Worm (Caenorhabditis elegans): ENCODE measurements around the gene W02B3.3.

Gene W02B3.3

ce11 chrIII:665173-665757 lies 3.0 kb downstream of the W02B3.3 start, which contains the start of gene C09F5.3:
C09F5.3 (minus strand) TSS chrIII:665266.
- TF ChIP-seq set-16 (GFP tag; IDR thresholded peaks at IDR 0.05) (0 out of 2 replicates have a peak, but pooled peaks have one; percentile 21), aha-1 (tag) (peak; percentile 66), egl-27 (tag; optimal IDR thresholded peaks at IDR 0.05) (no peak), vab-7 (GFP tag; IDR thresholded peaks at IDR 0.05) (0 out of 2 replicates have a peak, but pooled peaks have one; percentile 20), zip-2 (tag; optimal IDR thresholded peaks at IDR 0.05) (no peak)

ce11 chrIII:658357-658756 lies 9.9 kb downstream of the W02B3.3 start, which contains the start of gene C09F5.1:
C09F5.1 (plus strand) TSS chrIII:658709.
- TF ChIP-seq nhr-28 (tag; optimal IDR thresholded peaks at IDR 0.05) (peak; percentile 50), ceh-82 (tag; optimal IDR thresholded peaks at IDR 0.05) (no peak)

ce11 chrIII:657241-657640 lies 11.0 kb downstream of the W02B3.3 start:
- TF ChIP-seq lim-7 (GFP tag; IDR thresholded peaks at IDR 0.05) = no peak
- TF ChIP-seq Y75B8A.6 (GFP tag; IDR thresholded peaks at IDR 0.05) = no peak
- no peak for TF ChIP-seq aly-2 (tag; optimal IDR thresholded peaks at IDR 0.05)
- no peak for TF ChIP-seq fos-1 (tag; optimal IDR thresholded peaks at IDR 0.05)
- no peak for TF ChIP-seq egl-43 (GFP tag; IDR thresholded peaks at IDR 0.05)
- TF ChIP-seq snpc-1.2 (GFP tag; IDR thresholded peaks at IDR 0.05) = no peak
- peak; percentile 1 for TF ChIP-seq aha-1 (tag)
- no peak for TF ChIP-seq daf-12 (tag; optimal IDR thresholded peaks at IDR 0.05)
- TF ChIP-seq nhr-25 (tag; optimal IDR thresholded peaks at IDR 0.05; ENCODE audit: borderline replicate concordance, insufficient read depth) = peak; percentile 23
- no peak for TF ChIP-seq mes-2 (tag; optimal IDR thresholded peaks at IDR 0.05; ENCODE audit: poor library complexity, severe bottlenecking)
- TF ChIP-seq lin-15B (tag; optimal IDR thresholded peaks at IDR 0.05) = no peak
- no peak for TF ChIP-seq zfp-3 (GFP tag; conservative IDR thresholded peaks at IDR 0.05)
- TF ChIP-seq gei-8 (GFP tag; optimal IDR thresholded peaks at IDR 0.05) = no peak
- no peak for TF ChIP-seq nhr-28 (tag; optimal IDR thresholded peaks at IDR 0.05)
- TF ChIP-seq F37D6.2 (tag; optimal IDR thresholded peaks at IDR 0.05) = no peak
- no peak for TF ChIP-seq nhr-10 (tag; optimal IDR thresholded peaks at IDR 0.05)
- peak in 1 of 2 experiments; percentile 76 for TF ChIP-seq unc-62 (GFP tag; optimal IDR thresholded peaks at IDR 0.05 in 1 of 2)
- no peak for TF ChIP-seq unc-62 (tag; optimal IDR thresholded peaks at IDR 0.05)
- TF ChIP-seq ceh-44 (GFP tag; IDR thresholded peaks at IDR 0.05) = no peak
- no peak for TF ChIP-seq nhr-11 (tag; optimal IDR thresholded peaks at IDR 0.05)
- no peak for TF ChIP-seq dve-1 (tag; optimal IDR thresholded peaks at IDR 0.05; ENCODE audit: insufficient read depth)

- no peak for TF ChIP-seq daf-19 (GFP tag; conservative IDR thresholded peaks at IDR 0.05)
- TF ChIP-seq nhr-10 (tag; optimal IDR thresholded peaks at IDR 0.05) = no peak
- no peak for TF ChIP-seq nhr-76 (tag; optimal IDR thresholded peaks at IDR 0.05)
- no peak for TF ChIP-seq daf-8 (GFP tag; IDR thresholded peaks at IDR 0.05)
- TF ChIP-seq zip-2 (tag; optimal IDR thresholded peaks at IDR 0.05) = no peak
- TF ChIP-seq ztf-11 (tag; optimal IDR thresholded peaks at IDR 0.05) = no peak
- no peak for TF ChIP-seq attf-4 (tag; optimal IDR thresholded peaks at IDR 0.05)
- TF ChIP-seq D1046.2 (GFP tag; IDR thresholded peaks at IDR 0.05) = no peak
- TF ChIP-seq spr-3 (GFP tag; optimal IDR thresholded peaks at IDR 0.05) = no peak
- TF ChIP-seq nhr-25 (tag; optimal IDR thresholded peaks at IDR 0.05; ENCODE audit: borderline replicate concordance, insufficient read depth) = no peak
- no peak for TF ChIP-seq ZK337.2 (GFP tag; IDR thresholded peaks at IDR 0.05)
- no peak for TF ChIP-seq ceh-82 (tag; optimal IDR thresholded peaks at IDR 0.05)
- no peak for TF ChIP-seq php-3 (GFP tag; IDR thresholded peaks at IDR 0.05)
- TF ChIP-seq T26A8.4 (GFP tag; IDR thresholded peaks at IDR 0.05) = no peak
- TF ChIP-seq set-16 (GFP tag; IDR thresholded peaks at IDR 0.05) = no peak
- no peak for TF ChIP-seq ceh-62 (tag; optimal IDR thresholded peaks at IDR 0.05)
- no peak for TF ChIP-seq R02D3.7 (tag; optimal IDR thresholded peaks at IDR 0.05)
Observed at ce11 chrIII:656660-657059, 11.6 kb downstream of the W02B3.3 start.
